Worm (Caenorhabditis elegans): ENCODE results near the gene C04E6.8.

- no peak for TF ChIP-seq nhr-237 (tag; optimal IDR thresholded peaks at IDR 0.05)
- TF ChIP-seq C34B4.2 (tag; optimal IDR thresholded peaks at IDR 0.05) = no peak
- TF ChIP-seq nhr-77 (tag; optimal IDR thresholded peaks at IDR 0.05) = no peak
- no peak for TF ChIP-seq unc-62 (GFP tag; optimal IDR thresholded peaks at IDR 0.05)
- no peak for TF ChIP-seq nhr-76 (tag; optimal IDR thresholded peaks at IDR 0.05)
- TF ChIP-seq nhr-12 (tag; optimal IDR thresholded peaks at IDR 0.05) = no peak
Measured at ce11 chrV:5883735-5884134, at the start of gene C04E6.8.
